Worm (Caenorhabditis elegans) whole organism, L4/young adult: ENCODE data around the gene mrps-18A.
A peak's percentile ranks its signal among the peaks of the same experiment; 100 is the strongest.
"Not testable (repeated sequence)": the region's sequence is repeated elsewhere in the genome, so short reads cannot be mapped to it uniquely, and the experiment has no call there.

Source experiments
- W03F9.2 ChIP-seq: fragments of 150-350 bp; optimal IDR thresholded peaks from 2 replicates; lab custom pipeline; 2014; ENCODE audit warnings: missing biosample characterization, missing genetic modification characterization
- dao-5 ChIP-seq: sonication (generic microtip); optimal IDR thresholded peaks from 2 replicates; lab custom pipeline; 2016; ENCODE audit warnings: missing genotype, missing genetic modification characterization, moderate library complexity, missing compliant biosample characterization
- him-1 ChIP-seq: sonication (generic microtip); optimal IDR thresholded peaks from 2 replicates; lab custom pipeline; 2016; ENCODE audit warnings: missing genotype, missing genetic modification reagents, missing genetic modification characterization, missing compliant biosample characterization

Gene mrps-18A

DNA sequence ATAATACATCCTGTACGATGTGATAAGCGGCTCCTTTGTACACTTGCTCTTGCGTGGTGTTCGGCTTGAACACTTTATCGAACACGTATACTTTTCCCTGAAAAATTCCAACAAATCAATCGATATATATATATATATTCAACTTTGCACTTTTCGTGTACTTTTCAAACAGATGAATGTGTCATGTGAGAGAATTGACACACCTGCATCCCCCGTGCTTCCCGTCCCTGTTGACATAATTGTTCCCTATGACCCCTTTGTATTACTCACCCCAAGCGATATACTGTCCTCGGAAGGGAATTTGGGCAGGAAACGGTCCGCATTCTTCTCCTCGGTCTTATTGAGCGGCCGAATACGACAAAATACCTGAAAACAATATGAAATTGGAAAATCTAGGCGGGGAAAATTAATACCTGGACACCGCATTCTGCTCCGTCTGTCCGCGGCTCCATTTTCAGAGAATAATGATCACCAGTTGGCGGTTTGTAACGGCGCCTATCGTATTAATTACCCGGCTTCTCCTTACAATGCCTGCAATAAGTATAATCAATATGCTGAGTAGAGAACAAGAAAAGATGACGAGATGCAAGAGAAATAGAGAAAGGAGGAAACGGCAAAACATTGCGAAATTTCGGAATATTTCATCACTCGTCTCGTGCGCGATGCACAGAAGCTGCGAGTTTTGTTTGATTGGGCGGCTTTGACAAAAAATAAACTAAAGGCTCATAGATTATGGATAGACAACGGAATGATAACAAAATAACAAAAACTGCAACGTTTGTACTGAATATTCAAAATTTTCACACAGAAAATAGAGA, 23.1 kb upstream of the mrps-18A start, which contains the start of gene unc-116:
Gene unc-116, minus strand, starts transcription at position 531 of the 818 bp plus-strand sequence.
- peak; percentile 17 for TF ChIP-seq him-1 (tag; lab: Kevin White, UChicago)
- no peak for TF ChIP-seq W03F9.2 (tag; lab: Kevin White, UChicago)

DNA sequence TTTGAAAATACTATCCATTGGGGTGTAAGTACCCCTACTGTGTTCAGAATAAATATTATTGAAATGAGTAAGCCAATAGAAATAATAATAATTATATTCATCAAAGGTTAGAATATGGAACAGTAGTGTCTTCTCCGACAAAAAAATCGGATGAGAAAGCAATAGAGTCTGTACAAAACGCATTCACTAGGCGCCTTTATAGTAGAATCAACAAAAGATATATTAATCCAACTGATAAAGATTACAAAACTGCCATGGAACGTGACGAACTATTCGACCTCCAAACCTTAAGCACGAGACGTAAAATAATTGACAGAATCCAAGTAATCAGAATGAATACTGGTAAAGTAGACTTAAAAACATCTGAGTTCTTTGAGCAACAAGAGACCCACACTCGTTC, 16.1 kb upstream of the mrps-18A start, which contains the start of gene clc-29:
Gene clc-29, minus strand, starts transcription at position 101 of the 400 bp plus-strand sequence.
- TF ChIP-seq dao-5, him-1, W03F9.2 (tag; lab: Kevin White, UChicago): not testable (repeated sequence)

DNA sequence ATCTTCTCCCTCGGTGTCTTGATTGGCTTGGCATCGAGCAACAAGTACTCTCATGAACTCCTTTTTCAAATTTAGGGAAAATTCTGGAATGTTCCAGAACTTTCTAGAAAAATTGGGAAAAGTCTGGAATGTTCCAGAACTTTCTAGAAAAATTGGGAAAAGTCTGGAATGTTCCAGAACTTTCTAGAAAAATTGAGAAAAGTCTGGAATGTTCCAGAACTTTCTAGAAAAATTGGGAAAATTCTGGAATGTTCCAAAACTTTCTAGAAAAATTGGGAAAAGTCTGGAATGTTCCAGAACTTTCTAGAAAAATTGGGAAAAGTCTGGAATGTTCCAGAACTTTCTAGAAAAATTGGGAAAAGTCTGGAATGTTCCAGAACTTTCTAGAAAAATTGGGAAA, 12.6 kb upstream of the mrps-18A start, which contains the start of gene ZC262.7:
Gene ZC262.7, minus strand, starts transcription at position 54 of the 400 bp plus-strand sequence.
- not testable (repeated sequence) for TF ChIP-seq W03F9.2, dao-5, him-1 (tag; lab: Kevin White, UChicago)

DNA sequence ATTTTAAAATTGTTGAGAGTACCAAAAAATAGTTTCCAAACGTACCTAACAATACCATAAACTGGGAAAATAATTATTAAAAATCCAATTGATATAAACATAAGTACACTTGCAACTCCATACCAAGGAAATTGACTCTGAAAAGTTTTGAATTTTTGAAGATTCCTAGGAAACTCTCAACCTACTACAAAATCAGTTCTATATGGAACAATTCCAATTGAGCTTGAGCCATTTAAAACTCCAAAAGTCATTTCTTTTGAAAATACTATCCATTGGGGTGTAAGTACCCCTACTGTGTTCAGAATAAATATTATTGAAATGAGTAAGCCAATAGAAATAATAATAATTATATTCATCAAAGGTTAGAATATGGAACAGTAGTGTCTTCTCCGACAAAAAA, 7.7 kb upstream of the mrps-18A start, which contains the start of gene clc-28:
Gene clc-28, minus strand, starts transcription at position 101 of the 400 bp plus-strand sequence.
- not testable (repeated sequence) for TF ChIP-seq W03F9.2, him-1, dao-5 (tag; lab: Kevin White, UChicago)

DNA sequence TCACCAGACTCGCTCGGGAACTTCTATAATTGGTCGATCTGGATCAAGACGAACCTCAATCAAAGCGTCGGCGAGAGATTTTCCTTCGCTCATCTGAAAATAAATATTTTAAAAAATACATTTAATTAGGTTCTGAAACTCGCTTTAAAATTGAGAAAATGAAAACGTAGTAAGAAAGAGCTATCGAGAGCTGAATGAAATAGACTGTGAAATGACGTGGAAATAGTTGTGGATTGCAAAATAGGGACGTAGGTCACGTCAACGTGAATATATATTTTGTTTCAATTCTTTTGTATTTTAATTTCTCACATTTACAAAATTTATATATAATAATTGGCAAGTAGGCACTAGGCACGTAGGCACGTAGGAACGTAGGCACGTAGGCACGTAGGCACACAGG, 2.7 kb upstream of the mrps-18A start, which contains the start of gene ZC262.4:
Gene ZC262.4, minus strand, starts transcription at position 101 of the 400 bp plus-strand sequence.
- no peak for TF ChIP-seq him-1 (tag; lab: Kevin White, UChicago)
- TF ChIP-seq dao-5 (tag; lab: Kevin White, UChicago) = no peak
- no peak for TF ChIP-seq W03F9.2 (tag; lab: Kevin White, UChicago)

DNA sequence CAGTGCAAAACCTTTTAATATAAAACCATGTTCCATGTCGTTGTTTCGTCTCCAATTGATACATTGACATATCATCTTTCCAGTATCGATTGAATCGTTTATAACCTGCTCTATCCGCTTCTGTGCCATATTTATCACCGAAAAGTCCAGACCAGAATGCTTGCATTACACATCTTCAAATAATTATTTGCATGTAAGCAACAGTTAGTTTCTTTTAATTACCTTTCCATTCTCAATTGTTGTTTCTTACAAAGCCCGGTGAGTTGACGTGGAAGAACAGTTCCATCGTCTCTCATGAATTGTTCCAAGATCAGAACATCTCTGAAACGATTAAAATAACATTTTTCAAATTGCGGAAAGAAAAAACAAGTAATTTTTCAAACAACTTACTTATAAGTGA, 508 bp downstream of the mrps-18A start, which contains the start of gene iglr-2:
Gene iglr-2, minus strand, starts transcription at position 101 of the 400 bp plus-strand sequence.
- TF ChIP-seq dao-5 (tag; lab: Kevin White, UChicago) (no peak), him-1 (tag; lab: Kevin White, UChicago) (no peak), W03F9.2 (tag; lab: Kevin White, UChicago) (no peak)

DNA sequence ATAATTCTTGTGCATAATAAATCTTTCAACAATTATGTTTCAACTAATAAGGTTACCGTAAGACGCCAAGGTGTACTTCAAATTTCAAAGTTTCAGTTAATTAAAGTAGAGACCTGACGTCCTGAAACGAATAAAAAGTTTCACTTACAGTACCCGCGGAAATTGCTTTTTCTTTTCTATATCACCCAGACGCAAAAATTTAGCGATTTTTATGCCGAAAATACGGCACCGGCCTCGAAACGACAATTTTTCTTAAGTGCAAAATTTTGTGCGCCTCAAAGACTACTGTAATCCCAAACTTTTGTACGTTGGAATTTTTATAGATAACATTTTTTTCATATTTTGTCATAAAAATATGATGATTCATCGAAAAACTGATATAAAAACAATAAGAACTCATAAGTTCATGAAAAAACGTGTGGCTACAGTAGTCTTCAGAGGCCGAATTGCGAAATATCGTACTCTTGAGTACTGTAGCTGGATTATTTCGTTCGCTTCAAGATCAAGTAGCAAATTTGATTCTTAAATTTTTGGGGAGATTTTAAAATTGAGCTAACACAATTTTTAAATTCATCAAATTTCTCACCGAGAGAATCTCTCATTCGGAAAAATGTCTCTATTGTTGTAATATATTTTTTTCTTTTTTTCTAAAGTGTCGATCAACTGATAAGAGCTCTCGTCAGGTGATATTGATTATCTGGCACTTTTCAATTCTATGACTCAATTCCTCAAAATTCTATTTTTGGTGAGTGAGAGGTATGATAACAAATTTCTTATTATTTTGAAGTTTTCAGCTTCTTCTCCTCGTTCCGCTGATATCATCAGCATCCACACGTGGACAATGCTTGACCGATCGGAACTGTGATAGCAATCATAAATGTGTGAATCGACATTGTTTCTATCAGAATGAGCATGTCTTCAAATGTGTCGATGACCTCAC, 5.9 kb downstream of the mrps-18A start, which contains the start of gene ZC262.13:
Gene ZC262.13, plus strand, starts transcription at position 641 of the 940 bp plus-strand sequence.
- TF ChIP-seq dao-5 (tag; lab: Kevin White, UChicago) (no peak), W03F9.2 (tag; lab: Kevin White, UChicago) (no peak), him-1 (tag; lab: Kevin White, UChicago) (no peak)

DNA sequence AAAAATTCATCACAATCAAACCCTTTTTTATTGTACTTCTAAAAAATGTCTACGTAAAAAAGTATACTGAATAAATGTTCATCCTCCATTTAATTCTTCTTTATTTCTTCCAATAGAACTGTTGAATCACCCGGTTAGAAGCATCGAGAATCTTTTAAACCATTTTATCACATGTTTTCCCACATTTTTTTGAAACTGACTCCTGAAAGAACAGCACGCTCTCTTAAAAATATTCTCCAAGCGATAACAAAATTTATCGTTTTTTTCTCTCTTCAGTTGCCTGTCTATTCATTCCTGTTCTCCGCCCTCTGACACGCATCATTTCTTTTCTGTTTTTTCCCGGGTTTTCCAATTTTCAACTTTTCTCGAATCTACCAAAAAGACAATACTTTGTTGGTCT, 7.3 kb downstream of the mrps-18A start, which contains the start of gene F10E9.12:
Gene F10E9.12, plus strand, starts transcription at position 131 of the 400 bp plus-strand sequence.
- TF ChIP-seq W03F9.2 (tag; lab: Kevin White, UChicago) (no peak), dao-5 (tag; lab: Kevin White, UChicago) (no peak), him-1 (tag; lab: Kevin White, UChicago) (no peak)

DNA sequence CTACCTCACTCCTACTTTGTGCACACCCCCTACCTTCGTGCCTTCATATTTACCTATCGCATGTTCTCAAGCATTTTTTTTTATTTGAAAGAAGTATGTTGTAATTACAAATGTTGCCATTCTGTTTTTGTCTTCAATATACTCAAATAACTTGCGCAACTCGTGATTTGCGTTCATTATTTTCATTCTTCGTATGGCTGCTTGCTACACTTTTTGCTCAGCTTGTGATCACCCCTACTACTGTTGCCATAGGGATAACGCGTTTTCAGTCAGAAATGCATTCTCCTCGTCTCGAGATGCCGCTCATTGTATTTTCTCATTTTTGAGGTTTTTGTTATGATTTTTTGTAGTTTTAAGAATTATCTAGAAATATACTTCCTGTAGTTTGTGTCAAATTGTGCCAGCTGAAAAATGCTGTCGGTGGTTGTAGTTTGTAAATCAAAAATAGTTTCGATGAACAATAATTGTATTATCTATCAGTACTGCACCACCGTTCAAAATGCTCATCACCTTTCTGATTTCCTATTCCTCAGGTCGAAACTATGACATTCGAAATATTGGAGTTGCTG, 9.0 kb downstream of the mrps-18A start, which contains the start of gene F10E9.1:
Gene F10E9.1, plus strand, starts transcription at position 519 of the 569 bp plus-strand sequence.
- no peak for TF ChIP-seq W03F9.2 (tag; lab: Kevin White, UChicago)
- TF ChIP-seq him-1 (tag; lab: Kevin White, UChicago) = no peak
- no peak for TF ChIP-seq dao-5 (tag; lab: Kevin White, UChicago)

DNA sequence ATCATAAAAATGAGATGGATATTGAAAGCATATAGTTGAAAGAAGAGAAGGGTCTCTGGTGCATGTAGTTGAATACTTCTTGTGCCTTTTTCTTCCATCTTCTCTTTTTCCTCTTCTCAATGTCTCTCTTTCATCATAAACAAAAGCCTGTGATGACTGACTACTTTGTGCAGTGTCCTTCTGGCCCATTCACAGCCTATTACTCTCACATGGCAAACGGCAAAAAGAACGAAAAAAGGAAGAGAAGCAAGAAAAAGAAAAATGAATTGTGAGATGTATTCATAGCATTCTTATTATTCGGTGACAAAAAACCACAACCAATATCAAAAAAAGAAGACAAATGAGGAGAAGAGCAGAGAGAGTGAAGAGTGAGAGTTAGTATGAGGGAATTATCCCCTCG, 10.5 kb downstream of the mrps-18A start:
- no peak for TF ChIP-seq dao-5 (tag; lab: Kevin White, UChicago)
- TF ChIP-seq W03F9.2 (tag; lab: Kevin White, UChicago) = no peak
- TF ChIP-seq him-1 (tag; lab: Kevin White, UChicago) = no peak

DNA sequence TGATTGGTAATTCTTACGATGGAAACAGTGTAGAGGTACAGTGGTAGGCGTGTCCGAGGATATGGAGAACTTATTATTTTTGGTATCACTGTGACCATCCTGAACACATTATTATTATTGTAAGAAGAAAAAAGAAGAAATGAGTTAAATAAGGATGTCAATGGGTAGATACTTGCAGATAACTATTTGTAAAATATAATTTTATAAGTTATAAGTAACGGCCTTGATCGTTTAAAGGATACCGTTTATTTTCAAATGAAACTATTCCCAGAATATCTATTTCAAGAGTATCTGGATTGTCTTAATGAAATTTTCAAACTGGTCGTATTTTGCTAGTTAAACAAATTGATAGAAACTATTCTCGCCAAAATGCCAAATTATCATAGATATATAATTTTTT, 11.5 kb downstream of the mrps-18A start, which contains the start of gene F10E9.10:
Gene F10E9.10, minus strand, starts transcription at position 101 of the 400 bp plus-strand sequence.
- TF ChIP-seq him-1 (tag; lab: Kevin White, UChicago) = no peak
- TF ChIP-seq dao-5 (tag; lab: Kevin White, UChicago) = no peak
- TF ChIP-seq W03F9.2 (tag; lab: Kevin White, UChicago) = no peak

DNA sequence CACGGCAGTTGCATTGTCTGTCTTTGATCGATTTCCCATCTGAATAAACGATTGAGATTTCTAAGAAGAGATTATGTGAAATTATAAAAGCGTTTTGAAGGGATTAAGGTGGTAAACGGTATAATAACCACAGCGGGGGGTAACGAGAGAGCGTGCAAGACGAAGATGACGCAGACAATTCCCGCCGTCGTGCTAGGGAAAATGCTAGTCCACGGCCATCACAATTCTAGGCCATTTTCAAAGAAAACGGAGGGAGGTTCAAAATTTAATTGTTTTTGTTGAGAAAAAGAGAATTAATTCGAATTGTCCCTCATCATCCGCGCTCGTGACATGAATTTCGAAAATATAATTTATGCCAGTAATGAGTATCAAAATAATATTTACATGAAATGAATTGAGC, 12.6 kb downstream of the mrps-18A start, which contains the start of gene F10E9.11:
Gene F10E9.11, minus strand, starts transcription at position 161 of the 400 bp plus-strand sequence.
- TF ChIP-seq W03F9.2 (tag; lab: Kevin White, UChicago) (peak; percentile 80), dao-5 (tag; lab: Kevin White, UChicago) (no peak), him-1 (tag; lab: Kevin White, UChicago) (no peak)
